Fruit fly (Drosophila melanogaster) whole organism, embryonic: ENCODE data around the gene isoQC.

Experiments used
- dysf ChIP-seq: fragments of 200-800 bp; sonication (Bioruptor generic); IDR thresholded peaks from 3 replicates; pipeline ENCODE4 v1.3.6; 2022; ENCODE audit warnings: missing biosample characterization, missing genetic modification characterization
- gcm2 ChIP-seq: fragments of 200-800 bp; sonication (Bioruptor generic); optimal IDR thresholded peaks from 2 replicates; lab custom pipeline; 2016; ENCODE audit warnings: missing biosample characterization, missing genetic modification characterization

DNA sequence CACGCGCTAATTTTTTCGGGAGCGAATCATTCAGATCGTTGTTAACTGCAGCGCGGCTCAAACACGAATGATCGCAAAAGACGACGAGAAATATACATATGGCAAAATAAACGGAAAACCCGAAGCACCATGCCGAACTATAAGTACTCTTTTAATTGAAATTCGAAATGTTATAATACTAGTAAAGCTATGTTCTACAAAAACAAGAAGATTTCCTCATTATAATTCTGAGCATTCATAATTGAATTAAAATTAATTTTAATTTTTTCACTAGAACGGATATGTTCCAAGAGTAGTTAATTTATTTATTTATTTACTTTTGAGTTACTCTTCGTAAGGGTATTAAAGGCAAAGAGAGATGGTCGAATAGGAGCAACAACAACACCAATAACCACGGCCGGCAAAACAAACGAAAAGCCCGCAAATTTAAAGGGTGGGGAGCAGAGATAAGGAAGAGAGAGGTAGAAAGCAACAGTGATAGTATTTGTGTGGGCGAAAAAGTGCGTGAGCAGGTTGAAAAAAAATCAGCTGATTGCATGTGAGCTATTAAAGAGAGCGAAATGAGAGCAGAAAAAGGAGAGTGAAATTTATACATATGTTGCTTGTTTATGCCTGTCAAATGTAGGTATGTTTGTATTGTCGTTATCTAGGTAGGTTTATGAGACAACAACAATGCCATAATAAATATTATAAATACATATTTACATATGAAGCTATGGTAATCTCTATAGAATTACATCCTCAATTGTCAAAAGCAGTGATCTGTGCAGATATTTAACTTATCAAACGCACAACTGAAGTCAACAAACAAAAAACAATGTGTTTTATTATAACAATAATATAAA lies 19.4 kb downstream of the isoQC start:
- TF ChIP-seq dysf (GFP tag; lab: Robert Waterston, UW) (peak; percentile 87), gcm2 (GFP tag; lab: Kevin White, UChicago) (no peak)
